Fruit fly (Drosophila melanogaster) whole organism, embryonic: ENCODE data around the gene Mco1.

Experiments used
- Ada2b ChIP-seq: fragments of 200-800 bp; sonication (Bioruptor generic); IDR thresholded peaks from 2 replicates; pipeline ENCODE4 v1.3.6; 2022; ENCODE audit warnings: missing biosample characterization, missing genetic modification characterization
- Aef1 ChIP-seq: fragments of 200-800 bp; sonication (Bioruptor generic); IDR thresholded peaks from 3 replicates; pipeline ENCODE4 v1.3.6; 2022; ENCODE audit warnings: missing biosample characterization, missing genetic modification characterization
- Awh ChIP-seq: fragments of 200-800 bp; sonication (Bioruptor generic); IDR thresholded peaks from 2 replicates; pipeline ENCODE4, ENCODE4 v1.3.6; 2022; ENCODE audit warnings: missing biosample characterization, missing genetic modification characterization
- Bdp1 ChIP-seq: fragments of 200-800 bp; sonication (Bioruptor generic); optimal IDR thresholded peaks from 3 replicates; lab custom pipeline; 2016; ENCODE audit warnings: missing biosample characterization, missing genetic modification characterization
- CG10267 ChIP-seq: fragments of 200-800 bp; sonication (Bioruptor generic); optimal IDR thresholded peaks from 2 replicates; lab custom pipeline; 2018; ENCODE audit warnings: missing biosample characterization, mild to moderate bottlenecking, missing genetic modification characterization, moderate library complexity
- CG11398 ChIP-seq: fragments of 200-800 bp; sonication (Bioruptor generic); optimal IDR thresholded peaks from 2 replicates; lab custom pipeline; 2016; ENCODE audit warnings: missing biosample characterization, missing genetic modification characterization
- CG11696 ChIP-seq: fragments of 200-800 bp; sonication (Bioruptor generic); IDR thresholded peaks from 2 replicates; pipeline ENCODE4 v1.3.6; 2022; ENCODE audit warnings: missing biosample characterization, missing genetic modification characterization
- CG12104 ChIP-seq: fragments of 200-800 bp; sonication (Bioruptor generic); optimal IDR thresholded peaks from 3 replicates; lab custom pipeline; 2016; ENCODE audit warnings: missing biosample characterization, missing genetic modification characterization
- CG12659 ChIP-seq: fragments of 200-800 bp; sonication (Bioruptor generic); optimal IDR thresholded peaks from 3 replicates; lab custom pipeline; 2017; ENCODE audit warnings: mild to moderate bottlenecking, missing biosample characterization, missing genetic modification reagents, missing genetic modification characterization
- CG12769 ChIP-seq: fragments of 200-800 bp; sonication (Bioruptor generic); optimal IDR thresholded peaks from 2 replicates; lab custom pipeline; 2019; ENCODE audit warnings: missing biosample characterization, mild to moderate bottlenecking, missing genetic modification characterization, moderate library complexity
- CG13894 ChIP-seq: fragments of 200-800 bp; sonication (Bioruptor generic); optimal IDR thresholded peaks from 3 replicates; lab custom pipeline; 2018; ENCODE audit warnings: missing biosample characterization, mild to moderate bottlenecking, missing genetic modification characterization, moderate library complexity
- CG14441 ChIP-seq: fragments of 200-800 bp; sonication (Bioruptor generic); IDR thresholded peaks from 2 replicates; pipeline ENCODE4 v1.3.6; 2022; ENCODE audit warnings: missing biosample characterization, missing genetic modification characterization
- CG18619 ChIP-seq: fragments of 200-800 bp; sonication (Bioruptor generic); optimal IDR thresholded peaks from 3 replicates; lab custom pipeline; 2017; ENCODE audit warnings: missing biosample characterization, mild to moderate bottlenecking, missing genetic modification characterization
- CG18764 ChIP-seq: fragments of 200-800 bp; sonication (Bioruptor generic); optimal IDR thresholded peaks from 3 replicates; lab custom pipeline; 2016; ENCODE audit warnings: missing biosample characterization, missing genetic modification characterization
- CG2202 ChIP-seq: fragments of 200-800 bp; sonication (Bioruptor generic); optimal IDR thresholded peaks from 2 replicates; lab custom pipeline; 2018; ENCODE audit warnings: missing biosample characterization, mild to moderate bottlenecking, missing genetic modification characterization
- CG43689 ChIP-seq: fragments of 200-800 bp; sonication (Bioruptor generic); IDR thresholded peaks from 2 replicates; pipeline ENCODE4 v1.3.6; 2022; ENCODE audit warnings: missing biosample characterization, missing genetic modification characterization
- CG4820 ChIP-seq: fragments of 200-800 bp; sonication (Bioruptor generic); optimal IDR thresholded peaks from 3 replicates; lab custom pipeline; 2016; ENCODE audit warnings: missing biosample characterization, missing genetic modification characterization
- CG8359 ChIP-seq: fragments of 200-800 bp; sonication (Bioruptor generic); optimal IDR thresholded peaks from 2 replicates; lab custom pipeline; 2017; ENCODE audit warnings: missing biosample characterization, mild to moderate bottlenecking, missing genetic modification characterization, borderline replicate concordance
- CG9727 ChIP-seq: fragments of 200-800 bp; sonication (Bioruptor generic); optimal IDR thresholded peaks from 3 replicates; lab custom pipeline; 2017; ENCODE audit warnings: missing biosample characterization, mild to moderate bottlenecking, missing genetic modification characterization
- CHES-1-like ChIP-seq: fragments of 200-800 bp; sonication (Bioruptor generic); optimal IDR thresholded peaks from 2 replicates; lab custom pipeline; 2016; ENCODE audit warnings: missing biosample characterization, missing genetic modification characterization
- D ChIP-seq, 2 experiments: fragments of 200-800 bp in 1 of 2; fragments of >200 bp in 1 of 2; sonication (Bioruptor generic) in 1 of 2; optimal IDR thresholded peaks; 2 replicates in 1 of 2; 3 replicates in 1 of 2; lab custom pipeline; 2017; ENCODE audit warnings: mild to moderate bottlenecking in 1 of 2, missing biosample characterization in 1 of 2, missing genetic modification characterization in 1 of 2, missing genetic modification reagents in 1 of 2
- Deaf1 ChIP-seq: fragments of 200-800 bp; optimal IDR thresholded peaks from 3 replicates; lab custom pipeline; 2019; ENCODE audit warnings: missing biosample characterization, mild to moderate bottlenecking, missing genetic modification characterization, moderate library complexity
- Doc2 ChIP-seq: fragments of 200-800 bp; sonication (Bioruptor generic); IDR thresholded peaks from 2 replicates; pipeline ENCODE4 v1.3.6; 2022; ENCODE audit warnings: missing biosample characterization, missing genetic modification characterization
- Eip74EF ChIP-seq, 2 experiments: fragments of 200-800 bp in 1 of 2; fragments of >200 bp in 1 of 2; sonication (Bioruptor generic) in 1 of 2; optimal IDR thresholded peaks; 2 replicates each; lab custom pipeline; 2017 to 2019; ENCODE audit warnings: missing biosample characterization in 2 of 2, missing genetic modification characterization in 2 of 2, mild to moderate bottlenecking in 1 of 2, moderate library complexity in 1 of 2
- Ets65A ChIP-seq: fragments of 200-800 bp; sonication (Bioruptor generic); peaks from one replicate; lab custom pipeline; 2016; ENCODE audit warnings: missing biosample characterization, missing genetic modification characterization
- Hey ChIP-seq: fragments of 200-800 bp; sonication (Bioruptor generic); optimal IDR thresholded peaks from 3 replicates; lab custom pipeline; 2018; ENCODE audit warnings: missing biosample characterization, mild to moderate bottlenecking, missing genetic modification characterization
- HmgD ChIP-seq: fragments of 200-800 bp; sonication (Bioruptor generic); optimal IDR thresholded peaks from 3 replicates; lab custom pipeline; 2016; ENCODE audit warnings: missing biosample characterization, missing genetic modification characterization
- Hmr ChIP-seq: fragments of 200-800 bp; sonication (Bioruptor generic); optimal IDR thresholded peaks from 3 replicates; lab custom pipeline; 2017; ENCODE audit warnings: mild to moderate bottlenecking, missing biosample characterization, missing genetic modification reagents, missing genetic modification characterization
- Hr39 ChIP-seq: fragments of >200 bp; optimal IDR thresholded peaks from 2 replicates; lab custom pipeline; 2017
- Oli ChIP-seq: fragments of 200-800 bp; sonication (Bioruptor generic); optimal IDR thresholded peaks from 2 replicates; lab custom pipeline; 2018; ENCODE audit warnings: missing biosample characterization, mild to moderate bottlenecking, missing genetic modification characterization, moderate library complexity
- Ravus ChIP-seq: fragments of 200-800 bp; sonication (Bioruptor generic); IDR thresholded peaks from 2 replicates; pipeline ENCODE4 v1.3.6; 2022; ENCODE audit warnings: missing biosample characterization, missing genetic modification characterization
- Side ChIP-seq: fragments of 200-800 bp; sonication (Bioruptor generic); optimal IDR thresholded peaks from 2 replicates; lab custom pipeline; 2016; ENCODE audit warnings: missing biosample characterization, missing genetic modification characterization
- Xbp1 ChIP-seq: fragments of 200-800 bp; sonication (Bioruptor generic); optimal IDR thresholded peaks from 3 replicates; lab custom pipeline; 2016; ENCODE audit warnings: missing biosample characterization, mild to moderate bottlenecking, missing genetic modification characterization
- bab2 ChIP-seq: fragments of 200-800 bp; sonication (Bioruptor generic); optimal IDR thresholded peaks from 2 replicates; lab custom pipeline; 2016; ENCODE audit warnings: missing biosample characterization, missing genetic modification characterization
- bowl ChIP-seq: fragments of 200-800 bp; sonication (Bioruptor generic); IDR thresholded peaks from 2 replicates; pipeline ENCODE4 v1.3.6; 2022; ENCODE audit warnings: missing biosample characterization, missing genetic modification characterization
- btn ChIP-seq: fragments of 200-800 bp; sonication (Bioruptor generic); optimal IDR thresholded peaks from 2 replicates; lab custom pipeline; 2016; ENCODE audit warnings: missing biosample characterization, missing genetic modification characterization
- dmrt11E ChIP-seq: fragments of 200-800 bp; sonication (Bioruptor generic); optimal IDR thresholded peaks from 3 replicates; lab custom pipeline; 2018; ENCODE audit warnings: missing biosample characterization, mild to moderate bottlenecking, missing genetic modification characterization, moderate library complexity
- hbn ChIP-seq: fragments of 200-800 bp; sonication (Bioruptor generic); IDR thresholded peaks from 2 replicates; pipeline ENCODE4 v1.3.6; 2022; ENCODE audit warnings: missing biosample characterization, missing genetic modification characterization; ENCODE audit not compliant: partially characterized antibody
- jumu ChIP-seq: fragments of 200-800 bp; sonication (Bioruptor generic); optimal IDR thresholded peaks from 3 replicates; lab custom pipeline; 2016; ENCODE audit warnings: missing biosample characterization, missing genetic modification characterization
- maf-S ChIP-seq: fragments of 200-800 bp; sonication (Bioruptor generic); optimal IDR thresholded peaks from 2 replicates; lab custom pipeline; 2016; ENCODE audit warnings: missing biosample characterization, missing genetic modification characterization
- odd ChIP-seq: fragments of 200-800 bp; sonication (Bioruptor generic); optimal IDR thresholded peaks from 2 replicates; lab custom pipeline; 2017; ENCODE audit warnings: missing biosample characterization, mild to moderate bottlenecking, missing genetic modification characterization
- sc ChIP-seq, 3 experiments: fragments of >200 bp in 2 of 3; fragments of 200-800 bp in 1 of 3; sonication (Bioruptor generic) in 1 of 3; optimal IDR thresholded peaks; 2 replicates in 2 of 3; 3 replicates in 1 of 3; lab custom pipeline; 2017; ENCODE audit warnings: mild to moderate bottlenecking in 1 of 3, missing biosample characterization in 1 of 3, missing genetic modification characterization in 1 of 3, missing genetic modification reagents in 1 of 3
- scrt ChIP-seq: fragments of 200-800 bp; sonication (Bioruptor generic); optimal IDR thresholded peaks from 2 replicates; lab custom pipeline; 2018; ENCODE audit warnings: missing biosample characterization, mild to moderate bottlenecking, missing genetic modification characterization, moderate library complexity
- tin ChIP-seq: fragments of 200-800 bp; sonication (Bioruptor generic); optimal IDR thresholded peaks from 3 replicates; lab custom pipeline; 2016; ENCODE audit warnings: missing biosample characterization, missing genetic modification characterization
- vfl ChIP-seq: fragments of 200-800 bp; sonication (Bioruptor generic); optimal IDR thresholded peaks from 2 replicates; lab custom pipeline; 2016; ENCODE audit warnings: missing biosample characterization, missing genetic modification characterization
- vvl ChIP-seq: fragments of 200-800 bp; sonication (Bioruptor generic); IDR thresholded peaks from 2 replicates; pipeline ENCODE4 v1.3.6; 2022; ENCODE audit warnings: missing biosample characterization, missing genetic modification characterization
- wdn ChIP-seq: fragments of 200-800 bp; sonication (Bioruptor generic); IDR thresholded peaks from 2 replicates; pipeline ENCODE4 v1.3.6; 2022; ENCODE audit warnings: missing biosample characterization, missing genetic modification characterization
- z ChIP-seq: fragments of 200-800 bp; sonication (Bioruptor generic); IDR thresholded peaks from 3 replicates; pipeline ENCODE4 v1.3.6; 2022; ENCODE audit warnings: missing biosample characterization, missing genetic modification characterization
- zen ChIP-seq: fragments of 200-800 bp; sonication (Bioruptor generic); optimal IDR thresholded peaks from 3 replicates; lab custom pipeline; 2018; ENCODE audit warnings: missing biosample characterization, mild to moderate bottlenecking, missing genetic modification characterization, moderate library complexity

The Mco1 gene

dm6 chr2L:9386270-9386669, 30.1 kb upstream of the Mco1 start:
- TF ChIP-seq CG10267 (no peak), CG8359 (GFP tag; lab: Kevin White, UChicago) (peak; percentile 46)
- TF ChIP-seq, all 482 proteins: peak for 1

dm6 chr2L:9387240-9387672, 29.1 kb upstream of the Mco1 start, which contains the start of gene Aldh:
Gene Aldh (plus strand): TSS chr2L:9387389.
- TF ChIP-seq tin (GFP tag; lab: Kevin White, UChicago) (no peak), CG4820 (GFP tag; lab: Kevin White, UChicago) (no peak), Aef1 (GFP tag; lab: Robert Waterston, UW) (no peak), CG43689 (no peak), hbn (GFP tag; lab: Robert Waterston, UW) (no peak), Bdp1 (GFP tag; lab: Kevin White, UChicago) (no peak), CG14441 (GFP tag; lab: Robert Waterston, UW) (no peak), CHES-1-like (GFP tag; lab: Kevin White, UChicago) (no peak), Awh (no peak), Ets65A (GFP tag; lab: Kevin White, UChicago) (peak; percentile 57), Ravus (GFP tag; lab: Robert Waterston, UW) (no peak), CG9727 (peak; percentile 21), CG12104 (no peak), CG18619 (peak; percentile 37), Xbp1 (GFP tag; lab: Kevin White, UChicago) (peak; percentile 17), Deaf1 (tag; lab: Kevin White, UChicago) (no peak), Hey (peak; percentile 93), CG11696 (GFP tag; lab: Robert Waterston, UW) (no peak), btn (GFP tag; lab: Kevin White, UChicago) (no peak), sc (optimal IDR thresholded peaks at IDR 0.05; lab: Kevin White, UChicago) (no peak), sc (GFP tag; optimal IDR thresholded peaks at IDR 0.05; lab: Kevin White, UChicago) (no peak), Ada2b (GFP tag; lab: Robert Waterston, UW) (no peak), scrt (peak; percentile 12), CG12769 (tag; lab: Kevin White, UChicago) (no peak), CG18764 (no peak), CG11398 (no peak), z (no peak), Side (GFP tag; lab: Kevin White, UChicago) (no peak), zen (tag; lab: Kevin White, UChicago) (no peak), Doc2 (GFP tag; lab: Robert Waterston, UW) (no peak), odd (peak; percentile 24), vvl (GFP tag; lab: Robert Waterston, UW) (peak; percentile 20; the same call in 1 of the 2 replicates), Hr39 (no peak), dmrt11E (tag; lab: Kevin White, UChicago) (no peak), HmgD (no peak), maf-S (GFP tag; lab: Kevin White, UChicago) (no peak), CG12659 (GFP tag; lab: Kevin White, UChicago) (peak; percentile 28), bowl (no peak), Oli (tag; lab: Kevin White, UChicago) (peak; percentile 7), wdn (GFP tag; lab: Robert Waterston, UW) (no peak), CG2202 (tag; lab: Kevin White, UChicago) (no peak), vfl (GFP tag; lab: Kevin White, UChicago) (no peak), CG13894 (no peak), Hmr (GFP tag; lab: Kevin White, UChicago) (peak; percentile 54), bab2 (GFP tag; lab: Kevin White, UChicago) (no peak), Eip74EF (GFP tag; optimal IDR thresholded peaks at IDR 0.05; lab: Kevin White, UChicago) (no peak), D (optimal IDR thresholded peaks at IDR 0.05; lab: Kevin White, UChicago) (no peak), D (GFP tag; optimal IDR thresholded peaks at IDR 0.05; lab: Kevin White, UChicago) (no peak), jumu (GFP tag; lab: Kevin White, UChicago) (no peak)
